Fruit fly (Drosophila melanogaster): ENCODE data around the gene ATP8B.

DNA sequence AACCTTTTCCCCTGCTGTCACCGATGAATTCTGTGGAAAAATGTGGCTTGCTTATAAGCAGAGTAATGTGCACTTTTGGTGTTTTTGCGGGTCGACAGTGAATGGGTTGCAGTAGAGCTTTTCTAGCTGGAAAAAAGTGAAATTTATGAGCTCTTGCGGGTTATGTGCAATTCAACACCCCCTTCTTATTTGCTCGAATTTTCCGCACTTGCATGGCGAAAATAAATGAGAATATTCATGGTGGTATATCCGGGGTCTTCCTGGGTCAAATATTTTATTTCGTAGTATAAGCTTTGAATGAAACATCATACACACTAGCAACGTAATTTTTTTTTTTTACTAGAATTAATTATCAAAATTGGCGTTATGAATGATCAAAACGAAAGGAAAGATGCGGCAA lies 50.2 kb downstream of the ATP8B start, which contains the start of gene CG14736:
- TF ChIP-seq CTCF (optimal IDR thresholded peaks at IDR 0.05) (no peak), CG8478 (optimal IDR thresholded peaks at IDR 0.05) (no peak)

Measured in S2 (cell line).